Fruit fly (Drosophila melanogaster) whole organism, embryonic: ENCODE results near the gene CG3764.

ENCODE experiments used
- Atf3 ChIP-seq: fragments of 200-800 bp; sonication (Bioruptor generic); optimal IDR thresholded peaks from 3 replicates; lab custom pipeline; 2016; ENCODE audit warnings: missing biosample characterization, missing genetic modification characterization
- Blimp-1 ChIP-seq: fragments of 200-800 bp; sonication (Bioruptor generic); optimal IDR thresholded peaks from 3 replicates; lab custom pipeline; 2018; ENCODE audit warnings: missing biosample characterization, missing genetic modification characterization, mild to moderate bottlenecking, moderate library complexity, missing genetic modification reagents
- CG11247 ChIP-seq: fragments of 200-800 bp; sonication (Bioruptor generic); IDR thresholded peaks from 2 replicates; pipeline ENCODE4 v1.3.6; 2022; ENCODE audit warnings: missing biosample characterization, missing genetic modification characterization
- CG12391 ChIP-seq: fragments of 200-800 bp; sonication (Bioruptor generic); optimal IDR thresholded peaks from 3 replicates; lab custom pipeline; 2018; ENCODE audit warnings: missing biosample characterization, mild to moderate bottlenecking, missing genetic modification characterization, moderate library complexity
- CG12744 ChIP-seq: fragments of 200-800 bp; sonication (Bioruptor generic); optimal IDR thresholded peaks from 2 replicates; lab custom pipeline; 2016; ENCODE audit warnings: missing biosample characterization, missing genetic modification characterization
- CG13287 ChIP-seq: fragments of 200-800 bp; sonication (Bioruptor generic); IDR thresholded peaks from 2 replicates; pipeline ENCODE4 v1.3.6; 2022; ENCODE audit warnings: missing biosample characterization, missing genetic modification characterization; ENCODE audit not compliant: partially characterized antibody
- CG13296 ChIP-seq: fragments of 200-800 bp; sonication (Bioruptor generic); optimal IDR thresholded peaks from 3 replicates; lab custom pipeline; 2018; ENCODE audit warnings: missing biosample characterization, mild to moderate bottlenecking, missing genetic modification characterization
- CG14441 ChIP-seq: fragments of 200-800 bp; sonication (Bioruptor generic); IDR thresholded peaks from 2 replicates; pipeline ENCODE4 v1.3.6; 2022; ENCODE audit warnings: missing biosample characterization, missing genetic modification characterization
- CG14860 ChIP-seq: fragments of 200-800 bp; sonication (Bioruptor generic); IDR thresholded peaks from 3 replicates; pipeline ENCODE4 v1.3.6; 2022; ENCODE audit warnings: missing biosample characterization, missing genetic modification characterization; ENCODE audit not compliant: partially characterized antibody
- CG15696 ChIP-seq: fragments of 200-800 bp; sonication (Bioruptor generic); optimal IDR thresholded peaks from 2 replicates; lab custom pipeline; 2019; ENCODE audit warnings: missing biosample characterization, mild to moderate bottlenecking, missing genetic modification characterization, moderate library complexity
- CG1647 ChIP-seq: fragments of 200-800 bp; sonication (Bioruptor generic); optimal IDR thresholded peaks from 3 replicates; lab custom pipeline; 2016; ENCODE audit warnings: missing biosample characterization, missing genetic modification characterization
- CG16815 ChIP-seq: fragments of 200-800 bp; sonication (Bioruptor generic); optimal IDR thresholded peaks from 3 replicates; lab custom pipeline; 2017; ENCODE audit warnings: missing biosample characterization, mild to moderate bottlenecking, missing genetic modification characterization
- CG18476 ChIP-seq: fragments of 200-800 bp; sonication (Bioruptor generic); optimal IDR thresholded peaks from 2 replicates; lab custom pipeline; 2016; ENCODE audit warnings: missing biosample characterization, mild to moderate bottlenecking, missing genetic modification characterization
- CG2199 ChIP-seq: fragments of 200-800 bp; sonication (Bioruptor generic); IDR thresholded peaks from 3 replicates; pipeline ENCODE4 v1.3.6; 2022; ENCODE audit warnings: missing biosample characterization, missing genetic modification characterization
- CG2678 ChIP-seq: fragments of 200-800 bp; sonication (Bioruptor generic); optimal IDR thresholded peaks from 3 replicates; lab custom pipeline; 2019; ENCODE audit warnings: missing biosample characterization, mild to moderate bottlenecking, missing genetic modification characterization, moderate library complexity
- CG2875 ChIP-seq: fragments of 200-800 bp; sonication (Bioruptor generic); optimal IDR thresholded peaks from 2 replicates; lab custom pipeline; 2017; ENCODE audit warnings: missing biosample characterization, mild to moderate bottlenecking, missing genetic modification characterization, missing genetic modification reagents
- CG31365 ChIP-seq: fragments of 200-800 bp; sonication (Bioruptor generic); optimal IDR thresholded peaks from 2 replicates; lab custom pipeline; 2018; ENCODE audit warnings: missing biosample characterization, mild to moderate bottlenecking, missing genetic modification characterization
- CG6791 ChIP-seq: fragments of 200-800 bp; sonication (Bioruptor generic); IDR thresholded peaks from 3 replicates; pipeline ENCODE4 v1.3.6; 2022; ENCODE audit warnings: missing biosample characterization, missing genetic modification characterization; ENCODE audit not compliant: partially characterized antibody
- CG8388 ChIP-seq: fragments of 200-800 bp; sonication (Bioruptor generic); optimal IDR thresholded peaks from 2 replicates; lab custom pipeline; 2019; ENCODE audit warnings: missing biosample characterization, mild to moderate bottlenecking, missing genetic modification characterization, moderate library complexity
- CG8765 ChIP-seq: fragments of 200-800 bp; sonication (Bioruptor generic); IDR thresholded peaks from 2 replicates; pipeline ENCODE4 v1.3.6; 2022; ENCODE audit warnings: missing biosample characterization, missing genetic modification characterization
- CG9215 ChIP-seq: fragments of 200-800 bp; sonication (Bioruptor generic); IDR thresholded peaks from 2 replicates; pipeline ENCODE4 v1.3.6; 2022; ENCODE audit warnings: missing biosample characterization, missing genetic modification characterization
- E2f2 ChIP-seq: fragments of 200-800 bp; sonication (Bioruptor generic); IDR thresholded peaks from 2 replicates; pipeline ENCODE4 v1.3.6; 2022; ENCODE audit warnings: missing biosample characterization, missing genetic modification characterization
- Gug ChIP-seq: fragments of 200-800 bp; sonication (Bioruptor generic); IDR thresholded peaks from 4 replicates; pipeline ENCODE4 v1.3.6; 2022; ENCODE audit warnings: missing biosample characterization, missing genetic modification characterization
- H2.0 ChIP-seq: fragments of 200-800 bp; sonication (Bioruptor generic); IDR thresholded peaks from 2 replicates; pipeline ENCODE4 v1.3.6; 2022; ENCODE audit warnings: missing biosample characterization, missing genetic modification characterization
- HLH4C ChIP-seq: fragments of 200-800 bp; sonication (Bioruptor generic); IDR thresholded peaks from 3 replicates; pipeline ENCODE4 v1.3.6; 2022; ENCODE audit warnings: missing biosample characterization, missing genetic modification characterization; ENCODE audit not compliant: partially characterized antibody
- Hmx ChIP-seq: fragments of 200-800 bp; sonication (Bioruptor generic); optimal IDR thresholded peaks from 2 replicates; lab custom pipeline; 2016; ENCODE audit warnings: missing biosample characterization, missing genetic modification characterization
- MESR4 ChIP-seq: fragments of 200-800 bp; sonication (Bioruptor generic); optimal IDR thresholded peaks from 2 replicates; lab custom pipeline; 2018; ENCODE audit warnings: missing biosample characterization, mild to moderate bottlenecking, missing genetic modification characterization, moderate library complexity
- Mad ChIP-seq: fragments of 200-800 bp; sonication (Bioruptor generic); optimal IDR thresholded peaks from 2 replicates; lab custom pipeline; 2016; ENCODE audit warnings: missing biosample characterization, missing genetic modification characterization
- Max ChIP-seq: fragments of 200-800 bp; sonication (Bioruptor generic); optimal IDR thresholded peaks from 2 replicates; lab custom pipeline; 2016; ENCODE audit warnings: missing biosample characterization, mild to moderate bottlenecking, missing genetic modification characterization
- Meics ChIP-seq: fragments of 200-800 bp; sonication (Bioruptor generic); optimal IDR thresholded peaks from 2 replicates; lab custom pipeline; 2017; ENCODE audit warnings: missing biosample characterization, mild to moderate bottlenecking, missing genetic modification characterization
- NK7.1 ChIP-seq: fragments of 200-800 bp; sonication (Bioruptor generic); optimal IDR thresholded peaks from 3 replicates; lab custom pipeline; 2016; ENCODE audit warnings: missing biosample characterization, missing genetic modification characterization
- NfI ChIP-seq: fragments of 200-800 bp; sonication (Bioruptor generic); optimal IDR thresholded peaks from 3 replicates; lab custom pipeline; 2018; ENCODE audit warnings: missing biosample characterization, mild to moderate bottlenecking, missing genetic modification characterization, moderate library complexity
- Oli ChIP-seq: fragments of 200-800 bp; sonication (Bioruptor generic); optimal IDR thresholded peaks from 2 replicates; lab custom pipeline; 2018; ENCODE audit warnings: missing biosample characterization, mild to moderate bottlenecking, missing genetic modification characterization, moderate library complexity
- cad ChIP-seq: fragments of >200 bp; optimal IDR thresholded peaks from 2 replicates; lab custom pipeline; 2017; ENCODE audit warnings: missing biosample characterization, missing genetic modification characterization
- chinmo ChIP-seq: fragments of 200-800 bp; sonication (Bioruptor generic); IDR thresholded peaks from 4 replicates; pipeline ENCODE4 v1.3.6; 2022; ENCODE audit warnings: missing biosample characterization, missing genetic modification characterization; ENCODE audit not compliant: partially characterized antibody
- disco-r ChIP-seq: fragments of 200-800 bp; sonication (Bioruptor generic); optimal IDR thresholded peaks from 2 replicates; lab custom pipeline; 2016; ENCODE audit warnings: missing biosample characterization, missing genetic modification characterization
- dysf ChIP-seq: fragments of 200-800 bp; sonication (Bioruptor generic); IDR thresholded peaks from 3 replicates; pipeline ENCODE4 v1.3.6; 2022; ENCODE audit warnings: missing biosample characterization, missing genetic modification characterization
- emc ChIP-seq: fragments of 200-800 bp; sonication (Bioruptor generic); optimal IDR thresholded peaks from 2 replicates; lab custom pipeline; 2016; ENCODE audit warnings: missing biosample characterization, missing genetic modification characterization
- gsb ChIP-seq: fragments of 200-800 bp; sonication (Bioruptor generic); IDR thresholded peaks from 2 replicates; pipeline ENCODE4 v1.3.6; 2022; ENCODE audit warnings: missing biosample characterization, missing genetic modification characterization
- jigr1 ChIP-seq: fragments of 200-800 bp; sonication (Bioruptor generic); IDR thresholded peaks from 3 replicates; pipeline ENCODE4 v1.3.6; 2022; ENCODE audit warnings: missing biosample characterization, missing genetic modification characterization
- maf-S ChIP-seq: fragments of 200-800 bp; sonication (Bioruptor generic); optimal IDR thresholded peaks from 2 replicates; lab custom pipeline; 2016; ENCODE audit warnings: missing biosample characterization, missing genetic modification characterization
- prd ChIP-seq, 3 experiments: fragments of >200 bp in 2 of 3; fragments of 200-800 bp in 1 of 3; sonication (Bioruptor generic) in 1 of 3; optimal IDR thresholded peaks in 2 of 3; IDR thresholded peaks in 1 of 3; 2 replicates in 2 of 3; 3 replicates in 1 of 3; pipeline versions ENCODE4 v1.3.6 to Lab custom; 2017 to 2022; ENCODE audit warnings: missing biosample characterization in 1 of 3, missing genetic modification characterization in 1 of 3
- pros ChIP-seq: fragments of 200-800 bp; sonication (Bioruptor generic); optimal IDR thresholded peaks from 3 replicates; lab custom pipeline; 2019; ENCODE audit warnings: missing biosample characterization, mild to moderate bottlenecking, missing genetic modification characterization, moderate library complexity
- ro ChIP-seq: fragments of 200-800 bp; sonication (Bioruptor generic); IDR thresholded peaks from 2 replicates; pipeline ENCODE4 v1.3.6; 2022; ENCODE audit warnings: missing biosample characterization, missing genetic modification characterization
- tx ChIP-seq: fragments of 200-800 bp; sonication (Bioruptor generic); optimal IDR thresholded peaks from 2 replicates; lab custom pipeline; 2016; ENCODE audit warnings: missing biosample characterization, missing genetic modification characterization
- vvl ChIP-seq: fragments of 200-800 bp; sonication (Bioruptor generic); IDR thresholded peaks from 2 replicates; pipeline ENCODE4 v1.3.6; 2022; ENCODE audit warnings: missing biosample characterization, missing genetic modification characterization
- wek ChIP-seq: fragments of 200-800 bp; sonication (Bioruptor generic); optimal IDR thresholded peaks from 3 replicates; lab custom pipeline; 2018; ENCODE audit warnings: missing biosample characterization, mild to moderate bottlenecking, missing genetic modification characterization, moderate library complexity

CG3764 gene

dm6 chr3L:17015663-17016575 lies 3.6 kb upstream of the CG3764 start, which contains the start of the genes CG6664 and CG7728 (continued):
- TF ChIP-seq prd (optimal IDR thresholded peaks at IDR 0.05; lab: Kevin White, UChicago): no peak
- peak; percentile 62; the same call in 2 of the 3 replicates for TF ChIP-seq prd (GFP tag; IDR thresholded peaks at IDR 0.05; lab: Robert Waterston, UW)
- TF ChIP-seq CG31365 (tag; lab: Kevin White, UChicago): no peak
- peak; percentile 42 for TF ChIP-seq CG15696 (tag; lab: Kevin White, UChicago)
- peak; percentile 34 for TF ChIP-seq Oli (tag; lab: Kevin White, UChicago)
- TF ChIP-seq CG2875: no peak
- TF ChIP-seq CG18476: peak; percentile 40
- TF ChIP-seq MESR4 (GFP tag; lab: Kevin White, UChicago): peak; percentile 95
- peak; percentile 56 for TF ChIP-seq CG6791 (GFP tag; lab: Robert Waterston, UW)
- no peak for TF ChIP-seq wek (GFP tag; lab: Kevin White, UChicago)
- peak; percentile 42 for TF ChIP-seq CG13287 (GFP tag; lab: Robert Waterston, UW)
- TF ChIP-seq Blimp-1: peak; percentile 6
- TF ChIP-seq maf-S (GFP tag; lab: Kevin White, UChicago): no peak
- peak; percentile 45; the same call in 2 of the 3 replicates for TF ChIP-seq HLH4C (GFP tag; lab: Robert Waterston, UW)
- no peak; the same call in 2 of the 3 replicates for TF ChIP-seq CG14860 (GFP tag; lab: Robert Waterston, UW)
- 0 out of 2 replicates have a peak, but pooled peaks have one; percentile 35 for TF ChIP-seq CG8765 (GFP tag; lab: Robert Waterston, UW)
- TF ChIP-seq NK7.1: no peak
- TF ChIP-seq CG16815 (GFP tag; lab: Kevin White, UChicago): peak; percentile 52
- TF ChIP-seq cad (GFP tag; lab: Kevin White, UChicago): no peak
- peak; percentile 46 for TF ChIP-seq CG9215 (GFP tag; lab: Robert Waterston, UW)
- no peak for TF ChIP-seq CG12744
- TF ChIP-seq gsb (GFP tag; lab: Robert Waterston, UW): no peak
- no peak for TF ChIP-seq chinmo
- TF ChIP-seq H2.0 (GFP tag; lab: Robert Waterston, UW): peak; percentile 62; the same call in 1 of the 2 replicates
- no peak for TF ChIP-seq CG2678 (tag; lab: Kevin White, UChicago)
- TF ChIP-seq emc (GFP tag; lab: Kevin White, UChicago): peak; percentile 8
- peak; percentile 59 for TF ChIP-seq CG12391
- TF ChIP-seq E2f2 (GFP tag; lab: Robert Waterston, UW): peak; percentile 72
- peak; percentile 36 for TF ChIP-seq CG13296
- no peak for TF ChIP-seq disco-r (GFP tag; lab: Kevin White, UChicago)
- TF ChIP-seq tx (GFP tag; lab: Kevin White, UChicago): peak; percentile 36
- TF ChIP-seq Atf3: peak; percentile 19
- peak; percentile 51 for TF ChIP-seq CG14441 (GFP tag; lab: Robert Waterston, UW)
- TF ChIP-seq Hmx (GFP tag; lab: Kevin White, UChicago): no peak
- TF ChIP-seq CG2199 (GFP tag; lab: Robert Waterston, UW): no peak
- TF ChIP-seq Mad (GFP tag; lab: Kevin White, UChicago): no peak
- TF ChIP-seq Meics (GFP tag; lab: Kevin White, UChicago): peak; percentile 47
- peak; percentile 52 for TF ChIP-seq CG11247
- no peak for TF ChIP-seq ro (GFP tag; lab: Robert Waterston, UW)
- peak; percentile 28 for TF ChIP-seq vvl
- TF ChIP-seq jigr1 (GFP tag; lab: Robert Waterston, UW): peak; percentile 18; the same call in 1 of the 3 replicates
- no peak for TF ChIP-seq CG8388 (GFP tag; lab: Kevin White, UChicago)
- TF ChIP-seq Gug (GFP tag; lab: Robert Waterston, UW): peak; percentile 59; the same call in 2 of the 4 replicates
- peak; percentile 16; the same call in 1 of the 3 replicates for TF ChIP-seq dysf
- TF ChIP-seq Max (GFP tag; lab: Kevin White, UChicago): peak; percentile 46
- peak; percentile 38 for TF ChIP-seq NfI (GFP tag; lab: Kevin White, UChicago)
- TF ChIP-seq CG1647 (GFP tag; lab: Kevin White, UChicago): peak; percentile 47
- TF ChIP-seq pros: no peak
